Worm (Caenorhabditis elegans) whole organism, mixed stage, embryonic: ENCODE results near the gene abu-13.

Source experiments
- M03D4.4 ChIP-seq: sonication (generic microtip); optimal IDR thresholded peaks from 2 replicates; lab custom pipeline; 2017; ENCODE audit warnings: mild to moderate bottlenecking, missing genetic modification characterization, missing compliant biosample characterization
- bed-3 ChIP-seq: fragments of 200-800 bp; sonication (Bioruptor generic); optimal IDR thresholded peaks from 3 replicates; lab custom pipeline; 2018; ENCODE audit warnings: mild to moderate bottlenecking, missing genetic modification characterization, moderate library complexity, missing compliant biosample characterization
- blmp-1 ChIP-seq: fragments of 150-350 bp; optimal IDR thresholded peaks from 2 replicates; lab custom pipeline; 2014; ENCODE audit warnings: missing biosample characterization, missing genetic modification characterization
- ceh-39 ChIP-seq: fragments of 150-350 bp; optimal IDR thresholded peaks from 2 replicates; lab custom pipeline; 2014; ENCODE audit warnings: missing biosample characterization, missing genetic modification characterization
- ceh-43 ChIP-seq: fragments of 200-800 bp; sonication (Bioruptor generic); optimal IDR thresholded peaks from 2 replicates; lab custom pipeline; 2018; ENCODE audit warnings: mild to moderate bottlenecking, missing genetic modification characterization, moderate library complexity, missing compliant biosample characterization
- ces-1 ChIP-seq: fragments of 150-350 bp; optimal IDR thresholded peaks from 2 replicates; lab custom pipeline; 2014; ENCODE audit warnings: missing biosample characterization, missing genetic modification reagents, missing genetic modification characterization
- cnd-1 ChIP-seq: fragments of 200-800 bp; sonication (Bioruptor generic); optimal IDR thresholded peaks from 2 replicates; lab custom pipeline; 2018; ENCODE audit warnings: mild to moderate bottlenecking, missing genetic modification characterization, missing compliant biosample characterization
- elt-1 ChIP-seq: sonication (generic microtip); optimal IDR thresholded peaks from 2 replicates; lab custom pipeline; 2017; ENCODE audit warnings: missing genetic modification characterization, mild to moderate bottlenecking, missing compliant biosample characterization, antibody characterized with exemption, moderate library complexity, borderline replicate concordance; ENCODE audit not compliant: insufficient read depth
- elt-3 ChIP-seq: fragments of 150-350 bp; optimal IDR thresholded peaks from 2 replicates; lab custom pipeline; 2014; ENCODE audit warnings: missing biosample characterization, missing genetic modification characterization
- flh-1 ChIP-seq: fragments of 200-800 bp; sonication (Bioruptor generic); optimal IDR thresholded peaks from 2 replicates; lab custom pipeline; 2018; ENCODE audit warnings: mild to moderate bottlenecking, missing genetic modification characterization, moderate library complexity, missing compliant biosample characterization
- ham-2 ChIP-seq: fragments of 200-800 bp; sonication (Bioruptor generic); optimal IDR thresholded peaks from 2 replicates; lab custom pipeline; 2018; ENCODE audit warnings: mild to moderate bottlenecking, missing genetic modification characterization, missing compliant biosample characterization
- hlh-1 ChIP-seq: fragments of 150-350 bp; optimal IDR thresholded peaks from 2 replicates; lab custom pipeline; 2014; ENCODE audit warnings: missing biosample characterization, missing genetic modification reagents, missing genetic modification characterization
- lin-13 ChIP-seq: fragments of 150-350 bp; optimal IDR thresholded peaks from 2 replicates; lab custom pipeline; 2014; ENCODE audit warnings: missing biosample characterization, missing genetic modification characterization
- lin-32 ChIP-seq: fragments of 200-800 bp; sonication (Bioruptor generic); optimal IDR thresholded peaks from 2 replicates; lab custom pipeline; 2018; ENCODE audit warnings: mild to moderate bottlenecking, missing genetic modification characterization, missing compliant biosample characterization
- lsy-2 ChIP-seq: fragments of 150-350 bp; optimal IDR thresholded peaks from 2 replicates; lab custom pipeline; 2014; ENCODE audit warnings: missing biosample characterization, missing genetic modification characterization
- mab-5 ChIP-seq: fragments of 150-350 bp; optimal IDR thresholded peaks from 2 replicates; lab custom pipeline; 2014; ENCODE audit warnings: missing biosample characterization, missing genetic modification characterization
- mep-1 ChIP-seq: fragments of 150-350 bp; optimal IDR thresholded peaks from 2 replicates; lab custom pipeline; 2017; ENCODE audit warnings: missing biosample characterization, missing genetic modification reagents, missing genetic modification characterization, inconsistent platforms
- mls-2 ChIP-seq: sonication (generic microtip); optimal IDR thresholded peaks from 2 replicates; lab custom pipeline; 2016; ENCODE audit warnings: mild to moderate bottlenecking, missing genetic modification characterization, moderate library complexity, missing compliant biosample characterization
- nhr-12 ChIP-seq: fragments of 150-350 bp; optimal IDR thresholded peaks from 2 replicates; lab custom pipeline; 2014; ENCODE audit warnings: missing biosample characterization, missing genetic modification characterization
- nhr-2 ChIP-seq: fragments of 150-350 bp; optimal IDR thresholded peaks from 2 replicates; lab custom pipeline; 2014; ENCODE audit warnings: missing biosample characterization, missing genetic modification characterization
- nhr-237 ChIP-seq: fragments of 150-350 bp; optimal IDR thresholded peaks from 2 replicates; lab custom pipeline; 2014; ENCODE audit warnings: missing biosample characterization, missing genetic modification characterization
- nhr-28 ChIP-seq: fragments of 150-350 bp; optimal IDR thresholded peaks from 2 replicates; lab custom pipeline; 2014; ENCODE audit warnings: missing biosample characterization, missing genetic modification characterization
- nhr-76 ChIP-seq: sonication (generic microtip); optimal IDR thresholded peaks from 2 replicates; lab custom pipeline; 2017; ENCODE audit warnings: missing biosample characterization, missing genetic modification characterization
- pha-4 ChIP-seq: fragments of 150-350 bp; optimal IDR thresholded peaks from 2 replicates; lab custom pipeline; 2018; ENCODE audit warnings: missing biosample characterization, missing genetic modification reagents, missing genetic modification characterization
- sem-2 ChIP-seq: fragments of 200-800 bp; sonication (Bioruptor generic); optimal IDR thresholded peaks from 2 replicates; lab custom pipeline; 2018; ENCODE audit warnings: mild to moderate bottlenecking, missing genetic modification characterization, missing compliant biosample characterization
- snpc-4 ChIP-seq: fragments of 150-350 bp; optimal IDR thresholded peaks from 2 replicates; lab custom pipeline; 2014; ENCODE audit warnings: missing biosample characterization, missing genetic modification characterization
- sptf-1 ChIP-seq: sonication (generic microtip); optimal IDR thresholded peaks from 2 replicates; lab custom pipeline; 2017; ENCODE audit warnings: mild to moderate bottlenecking, missing genetic modification characterization, moderate library complexity, missing compliant biosample characterization
- tbx-8 ChIP-seq: fragments of 200-800 bp; sonication (Bioruptor generic); optimal IDR thresholded peaks from 2 replicates; lab custom pipeline; 2018; ENCODE audit warnings: mild to moderate bottlenecking, missing genetic modification characterization, moderate library complexity, missing compliant biosample characterization
- unc-120 ChIP-seq: sonication (generic microtip); optimal IDR thresholded peaks from 2 replicates; lab custom pipeline; 2017; ENCODE audit warnings: missing genetic modification characterization, missing compliant biosample characterization; ENCODE audit not compliant: poor library complexity, severe bottlenecking
- unc-39 ChIP-seq: fragments of 150-350 bp; optimal IDR thresholded peaks from 2 replicates; lab custom pipeline; 2014; ENCODE audit warnings: missing biosample characterization, missing genetic modification characterization
- unc-62 ChIP-seq: fragments of 150-350 bp; optimal IDR thresholded peaks from 2 replicates; lab custom pipeline; 2014; ENCODE audit warnings: missing biosample characterization, missing genetic modification reagents, missing genetic modification characterization
- zip-8 ChIP-seq: fragments of 150-350 bp; optimal IDR thresholded peaks from 2 replicates; lab custom pipeline; 2014; ENCODE audit warnings: missing biosample characterization, missing genetic modification characterization
- ztf-11 ChIP-seq: fragments of 150-350 bp; optimal IDR thresholded peaks from 2 replicates; lab custom pipeline; 2014; ENCODE audit warnings: missing biosample characterization, missing genetic modification characterization

The abu-13 gene

ce11 chrIII:6970744-6971143 lies 25.0 kb upstream of the abu-13 start:
- no peak for TF ChIP-seq lin-13 (tag; lab: Kevin White, UChicago)
- TF ChIP-seq sem-2 (GFP tag; lab: Kevin White, UChicago), result no peak
- TF ChIP-seq ceh-43, result no peak
- TF ChIP-seq nhr-76 (tag; lab: Kevin White, UChicago), result no peak
- no peak for TF ChIP-seq nhr-2

ce11 chrIII:6969781-6970342 lies 24.2 kb upstream of the abu-13 start:
- TF ChIP-seq tbx-8 (no peak), elt-3 (no peak), blmp-1 (tag; lab: Kevin White, UChicago) (no peak), unc-39 (tag; lab: Kevin White, UChicago) (no peak), unc-62 (GFP tag; lab: Kevin White, UChicago) (no peak), mep-1 (tag; lab: Kevin White, UChicago) (no peak), nhr-28 (no peak), sem-2 (GFP tag; lab: Kevin White, UChicago) (no peak), zip-8 (tag; lab: Kevin White, UChicago) (no peak), hlh-1 (no peak), ceh-39 (no peak), pha-4 (tag; lab: Kevin White, UChicago) (no peak), mls-2 (tag; lab: Kevin White, UChicago) (no peak), lin-32 (GFP tag; lab: Kevin White, UChicago) (no peak), bed-3 (GFP tag; lab: Kevin White, UChicago) (no peak), lsy-2 (tag; lab: Kevin White, UChicago) (no peak), ham-2 (GFP tag; lab: Kevin White, UChicago) (no peak), lin-13 (tag; lab: Kevin White, UChicago) (no peak), snpc-4 (tag; lab: Kevin White, UChicago) (no peak)

- no peak for TF ChIP-seq hlh-1
- TF ChIP-seq lin-13 (tag; lab: Kevin White, UChicago), result no peak
These were observed 23.4 kb upstream of the abu-13 start, which contains the start of gene F31E3.12 for ce11 chrIII:6969090-6969489. F31E3.12 (plus strand) TSS chrIII:6969390.

- TF ChIP-seq elt-3, result no peak
- TF ChIP-seq cnd-1 (tag; lab: Kevin White, UChicago), result no peak
- no peak for TF ChIP-seq snpc-4 (tag; lab: Kevin White, UChicago)
- TF ChIP-seq sem-2 (GFP tag; lab: Kevin White, UChicago), result no peak
- TF ChIP-seq nhr-76 (tag; lab: Kevin White, UChicago), result no peak
- TF ChIP-seq ceh-43, result no peak
- no peak for TF ChIP-seq lsy-2 (tag; lab: Kevin White, UChicago)
- TF ChIP-seq ces-1 (GFP tag; lab: Kevin White, UChicago), result no peak
- TF ChIP-seq nhr-12, result no peak
- TF ChIP-seq elt-1 (tag; lab: Kevin White, UChicago), result no peak
- TF ChIP-seq blmp-1 (tag; lab: Kevin White, UChicago), result no peak
- no peak for TF ChIP-seq unc-62 (GFP tag; lab: Kevin White, UChicago)
- no peak for TF ChIP-seq mls-2 (tag; lab: Kevin White, UChicago)
- no peak for TF ChIP-seq ceh-39
- TF ChIP-seq M03D4.4 (tag; lab: Kevin White, UChicago), result no peak
- no peak for TF ChIP-seq lin-32 (GFP tag; lab: Kevin White, UChicago)
These were observed 23.0 kb upstream of the abu-13 start for ce11 chrIII:6968655-6969054.

- TF ChIP-seq lin-13 (tag; lab: Kevin White, UChicago) (no peak), M03D4.4 (tag; lab: Kevin White, UChicago) (no peak), ces-1 (GFP tag; lab: Kevin White, UChicago) (peak; percentile 34), sptf-1 (tag; lab: Kevin White, UChicago) (no peak), unc-120 (no peak), lsy-2 (tag; lab: Kevin White, UChicago) (peak; percentile 65), zip-8 (tag; lab: Kevin White, UChicago) (no peak), elt-3 (no peak), nhr-28 (no peak), ham-2 (GFP tag; lab: Kevin White, UChicago) (no peak), ceh-39 (no peak), mep-1 (tag; lab: Kevin White, UChicago) (no peak), nhr-76 (tag; lab: Kevin White, UChicago) (no peak), lin-32 (GFP tag; lab: Kevin White, UChicago) (no peak), mab-5 (tag; lab: Kevin White, UChicago) (no peak), pha-4 (tag; lab: Kevin White, UChicago) (no peak), cnd-1 (tag; lab: Kevin White, UChicago) (no peak), ztf-11 (no peak), tbx-8 (no peak), nhr-237 (tag; lab: Kevin White, UChicago) (peak; percentile 32), flh-1 (GFP tag; lab: Kevin White, UChicago) (no peak), ceh-43 (no peak), unc-62 (GFP tag; lab: Kevin White, UChicago) (no peak), blmp-1 (tag; lab: Kevin White, UChicago) (no peak)
These were observed 22.5 kb upstream of the abu-13 start, which contains the start of gene panl-2 for ce11 chrIII:6968080-6968639. panl-2 (minus strand) TSS chrIII:6968130.
